Fruit fly (Drosophila melanogaster) whole organism, embryonic: Measurements from ENCODE around the gene opa.

Experiments
- Awh ChIP-seq: fragments of 200-800 bp; sonication (Bioruptor generic); IDR thresholded peaks from 2 replicates; pipeline ENCODE4, ENCODE4 v1.3.6; 2022; ENCODE audit warnings: missing biosample characterization, missing genetic modification characterization
- CG11560 ChIP-seq: fragments of 200-800 bp; sonication (Bioruptor generic); IDR thresholded peaks from 3 replicates; pipeline ENCODE4 v1.3.6; 2022; ENCODE audit warnings: missing biosample characterization, missing genetic modification characterization
- CG1233 ChIP-seq: fragments of 200-800 bp; sonication (Bioruptor generic); optimal IDR thresholded peaks from 4 replicates; lab custom pipeline; 2018; ENCODE audit warnings: missing biosample characterization, mild to moderate bottlenecking, missing genetic modification characterization
- CG14710 ChIP-seq: fragments of 200-800 bp; sonication (Bioruptor generic); optimal IDR thresholded peaks from 3 replicates; lab custom pipeline; 2019; ENCODE audit warnings: missing biosample characterization, mild to moderate bottlenecking, missing genetic modification characterization, moderate library complexity
- CG17568 ChIP-seq: fragments of 200-800 bp; sonication (Bioruptor generic); optimal IDR thresholded peaks from 2 replicates; lab custom pipeline; 2018; ENCODE audit warnings: missing biosample characterization, mild to moderate bottlenecking, missing genetic modification characterization, moderate library complexity
- CG2889 ChIP-seq: fragments of 200-800 bp; sonication (Bioruptor generic); IDR thresholded peaks from 3 replicates; pipeline ENCODE4 v1.3.6; 2022; ENCODE audit warnings: missing biosample characterization, missing genetic modification characterization
- CG33557 ChIP-seq: fragments of 200-800 bp; sonication (Bioruptor generic); optimal IDR thresholded peaks from 2 replicates; lab custom pipeline; 2019; ENCODE audit warnings: missing biosample characterization, mild to moderate bottlenecking, missing genetic modification characterization, moderate library complexity
- CG4730 ChIP-seq: fragments of 200-800 bp; sonication (Bioruptor generic); IDR thresholded peaks from 2 replicates; pipeline ENCODE4 v1.3.6; 2022; ENCODE audit warnings: missing biosample characterization, missing genetic modification characterization
- CG8924 ChIP-seq: fragments of 200-800 bp; optimal IDR thresholded peaks from 3 replicates; lab custom pipeline; 2019; ENCODE audit warnings: missing biosample characterization, mild to moderate bottlenecking, missing genetic modification characterization, moderate library complexity
- D19A ChIP-seq: fragments of 200-800 bp; optimal IDR thresholded peaks from 3 replicates; lab custom pipeline; 2019; ENCODE audit warnings: missing biosample characterization, mild to moderate bottlenecking, missing genetic modification characterization, moderate library complexity
- Dfd ChIP-seq, 2 experiments: fragments of >200 bp; optimal IDR thresholded peaks; 2 replicates each; lab custom pipeline; 2017; ENCODE audit warnings: missing biosample characterization in 2 of 2, missing genetic modification characterization in 2 of 2
- Fer1 ChIP-seq: fragments of 200-800 bp; sonication (Bioruptor generic); optimal IDR thresholded peaks from 2 replicates; lab custom pipeline; 2017; ENCODE audit warnings: missing biosample characterization, mild to moderate bottlenecking, missing genetic modification characterization
- Hr39 ChIP-seq: fragments of >200 bp; optimal IDR thresholded peaks from 2 replicates; lab custom pipeline; 2017
- Jarid2 ChIP-seq: fragments of 200-800 bp; sonication (Bioruptor generic); optimal IDR thresholded peaks from 3 replicates; lab custom pipeline; 2017; ENCODE audit warnings: mild to moderate bottlenecking, missing biosample characterization, missing genetic modification reagents, missing genetic modification characterization
- Ravus ChIP-seq: fragments of 200-800 bp; sonication (Bioruptor generic); IDR thresholded peaks from 2 replicates; pipeline ENCODE4 v1.3.6; 2022; ENCODE audit warnings: missing biosample characterization, missing genetic modification characterization
- Sox102F ChIP-seq: fragments of 200-800 bp; sonication (Bioruptor generic); optimal IDR thresholded peaks from 2 replicates; lab custom pipeline; 2018; ENCODE audit warnings: missing biosample characterization, mild to moderate bottlenecking, missing genetic modification characterization, moderate library complexity
- Spps ChIP-seq: fragments of 200-800 bp; sonication (Bioruptor generic); optimal IDR thresholded peaks from 2 replicates; lab custom pipeline; 2018; ENCODE audit warnings: missing biosample characterization, mild to moderate bottlenecking, missing genetic modification characterization
- YL-1 ChIP-seq: fragments of 200-800 bp; sonication (Bioruptor generic); optimal IDR thresholded peaks from 3 replicates; lab custom pipeline; 2017; ENCODE audit warnings: missing biosample characterization, mild to moderate bottlenecking, missing genetic modification characterization
- bsh ChIP-seq, 2 experiments: fragments of 200-800 bp; sonication (Bioruptor generic); optimal IDR thresholded peaks; 2 replicates each; lab custom pipeline; 2017 to 2018; ENCODE audit warnings: mild to moderate bottlenecking in 2 of 2, missing biosample characterization in 2 of 2, missing genetic modification characterization in 2 of 2, moderate library complexity in 1 of 2
- btn ChIP-seq: fragments of 200-800 bp; sonication (Bioruptor generic); optimal IDR thresholded peaks from 2 replicates; lab custom pipeline; 2016; ENCODE audit warnings: missing biosample characterization, missing genetic modification characterization
- chif ChIP-seq, 2 experiments: fragments of 200-800 bp; sonication (Bioruptor generic); optimal IDR thresholded peaks; 3 replicates each; lab custom pipeline; 2016; ENCODE audit warnings: missing biosample characterization in 2 of 2, missing genetic modification characterization in 2 of 2
- corto ChIP-seq: fragments of 200-800 bp; sonication (Bioruptor generic); optimal IDR thresholded peaks from 2 replicates; lab custom pipeline; 2016; ENCODE audit warnings: missing biosample characterization, mild to moderate bottlenecking, missing genetic modification characterization, moderate library complexity
- fd96Cb ChIP-seq: fragments of 200-800 bp; sonication (Bioruptor generic); optimal IDR thresholded peaks from 2 replicates; lab custom pipeline; 2018; ENCODE audit warnings: missing biosample characterization, mild to moderate bottlenecking, missing genetic modification characterization, moderate library complexity
- hb ChIP-seq: fragments of 200-800 bp; sonication (Bioruptor generic); IDR thresholded peaks from 3 replicates; pipeline ENCODE4 v1.3.6; 2022; ENCODE audit warnings: missing biosample characterization, missing genetic modification characterization; ENCODE audit not compliant: partially characterized antibody
- hth ChIP-seq: fragments of >200 bp; optimal IDR thresholded peaks from 2 replicates; lab custom pipeline; 2017; ENCODE audit warnings: inconsistent platforms
- lbe ChIP-seq: fragments of 200-800 bp; sonication (Bioruptor generic); optimal IDR thresholded peaks from 2 replicates; lab custom pipeline; 2016; ENCODE audit warnings: missing biosample characterization, mild to moderate bottlenecking, missing genetic modification characterization
- nom ChIP-seq: fragments of 200-800 bp; sonication (Bioruptor generic); optimal IDR thresholded peaks from 2 replicates; lab custom pipeline; 2017; ENCODE audit warnings: missing biosample characterization, missing genetic modification characterization, mild to moderate bottlenecking, moderate library complexity, missing genetic modification reagents
- oc ChIP-seq: fragments of 200-800 bp; sonication (Bioruptor generic); optimal IDR thresholded peaks from 2 replicates; lab custom pipeline; 2018; ENCODE audit warnings: missing biosample characterization, mild to moderate bottlenecking, missing genetic modification characterization, moderate library complexity
- ro ChIP-seq: fragments of 200-800 bp; sonication (Bioruptor generic); IDR thresholded peaks from 2 replicates; pipeline ENCODE4 v1.3.6; 2022; ENCODE audit warnings: missing biosample characterization, missing genetic modification characterization
- sc ChIP-seq, 3 experiments: fragments of >200 bp in 2 of 3; fragments of 200-800 bp in 1 of 3; sonication (Bioruptor generic) in 1 of 3; optimal IDR thresholded peaks; 2 replicates in 2 of 3; 3 replicates in 1 of 3; lab custom pipeline; 2017; ENCODE audit warnings: mild to moderate bottlenecking in 1 of 3, missing biosample characterization in 1 of 3, missing genetic modification characterization in 1 of 3, missing genetic modification reagents in 1 of 3
- sr ChIP-seq: fragments of 200-800 bp; sonication (Bioruptor generic); IDR thresholded peaks from 3 replicates; pipeline ENCODE4 v1.3.6; 2022; ENCODE audit warnings: missing biosample characterization, missing genetic modification characterization
- tin ChIP-seq: fragments of 200-800 bp; sonication (Bioruptor generic); optimal IDR thresholded peaks from 3 replicates; lab custom pipeline; 2016; ENCODE audit warnings: missing biosample characterization, missing genetic modification characterization
- wek ChIP-seq: fragments of 200-800 bp; sonication (Bioruptor generic); optimal IDR thresholded peaks from 3 replicates; lab custom pipeline; 2018; ENCODE audit warnings: missing biosample characterization, mild to moderate bottlenecking, missing genetic modification characterization, moderate library complexity
- z ChIP-seq: fragments of 200-800 bp; sonication (Bioruptor generic); IDR thresholded peaks from 3 replicates; pipeline ENCODE4 v1.3.6; 2022; ENCODE audit warnings: missing biosample characterization, missing genetic modification characterization
- zfh1 ChIP-seq: fragments of 200-800 bp; sonication (Bioruptor generic); IDR thresholded peaks from 3 replicates; pipeline ENCODE4 v1.3.6; 2022; ENCODE audit warnings: missing biosample characterization, missing genetic modification characterization

The opa gene

DNA sequence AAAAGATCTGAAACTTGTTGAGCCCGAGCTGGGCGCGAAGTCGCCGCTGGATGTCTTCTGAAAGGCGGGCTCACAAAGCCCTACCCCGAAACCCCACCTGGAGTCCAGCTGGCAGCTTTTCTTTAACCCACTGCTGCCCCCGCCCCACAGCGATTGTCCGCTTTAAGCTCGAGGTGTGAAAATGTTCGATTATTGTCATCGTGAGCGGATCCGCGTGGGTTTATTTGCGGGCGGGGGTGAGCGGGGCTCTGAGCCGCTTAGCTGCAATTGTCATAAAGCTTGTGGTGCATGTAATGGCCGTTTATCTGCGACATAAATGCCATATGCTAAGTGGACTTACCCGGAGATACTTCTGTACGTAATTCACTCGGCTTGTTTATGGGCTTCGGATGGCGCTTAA, 14.3 kb downstream of the opa start:
- peak; percentile 98 for TF ChIP-seq oc
- no peak for TF ChIP-seq wek (GFP tag; lab: Kevin White, UChicago)
- peak; percentile 35; the same call in 1 of the 3 replicates for TF ChIP-seq sr (GFP tag; lab: Robert Waterston, UW)
- no peak for TF ChIP-seq CG2889
- 0 out of 3 replicates have a peak, but pooled peaks have one; percentile 35 for TF ChIP-seq hb (GFP tag; lab: Robert Waterston, UW)
- 0 out of 2 replicates have a peak, but pooled peaks have one; percentile 34 for TF ChIP-seq Awh (GFP tag; lab: Robert Waterston, UW)

DNA sequence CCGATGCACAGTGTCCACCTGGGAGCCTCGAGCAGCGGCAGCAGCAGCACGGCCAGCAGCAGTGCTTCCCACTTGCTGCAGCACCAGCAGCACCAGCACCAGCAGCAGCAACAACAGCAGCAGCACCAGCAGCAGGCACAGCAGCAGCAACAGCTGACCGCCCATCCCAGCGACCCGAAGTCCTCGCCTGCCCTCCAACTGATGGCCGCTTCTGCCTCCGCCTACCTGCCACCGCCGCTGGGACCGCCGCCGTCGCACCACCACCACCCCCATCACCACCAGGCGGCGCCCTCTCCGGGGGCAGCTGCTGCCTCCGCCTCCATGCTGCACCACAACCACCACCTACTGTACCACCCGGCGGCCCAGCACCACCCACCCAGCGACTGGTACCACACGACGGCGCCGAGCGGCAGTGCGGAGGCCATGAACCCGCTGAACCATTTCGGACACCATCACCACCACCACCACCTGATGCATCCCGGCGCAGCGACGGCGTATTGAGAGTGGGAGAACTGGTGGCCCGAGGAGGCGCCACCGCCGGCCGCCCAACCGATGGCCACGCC, 16.1 kb downstream of the opa start:
- TF ChIP-seq chif (GFP tag; optimal IDR thresholded peaks at IDR 0.05; lab: Kevin White, UChicago), result no peak
- TF ChIP-seq CG4730, result 0 out of 2 replicates have a peak, but pooled peaks have one; percentile 12
- no peak for TF ChIP-seq CG8924 (tag; lab: Kevin White, UChicago)
- TF ChIP-seq sc (optimal IDR thresholded peaks at IDR 0.05; lab: Kevin White, UChicago), result no peak
- TF ChIP-seq sc (GFP tag; optimal IDR thresholded peaks at IDR 0.05; lab: Kevin White, UChicago), result no peak
- no peak for TF ChIP-seq CG33557 (GFP tag; lab: Kevin White, UChicago)
- TF ChIP-seq YL-1 (GFP tag; lab: Kevin White, UChicago), result no peak
- TF ChIP-seq CG1233 (GFP tag; lab: Kevin White, UChicago), result no peak
- peak; percentile 71 for TF ChIP-seq Hr39 (lab: Kevin White, UChicago)
- 0 out of 3 replicates have a peak, but pooled peaks have one; percentile 12 for TF ChIP-seq CG11560 (tag; lab: Robert Waterston, UW)
- no peak for TF ChIP-seq ro (GFP tag; lab: Robert Waterston, UW)
- TF ChIP-seq Jarid2 (GFP tag; lab: Kevin White, UChicago), result no peak
- TF ChIP-seq btn (GFP tag; lab: Kevin White, UChicago), result no peak
- peak in 1 of 2 experiments; percentile 30 for TF ChIP-seq Dfd (GFP tag; optimal IDR thresholded peaks at IDR 0.05; lab: Kevin White, UChicago)
- TF ChIP-seq Sox102F (GFP tag; lab: Kevin White, UChicago), result no peak

DNA sequence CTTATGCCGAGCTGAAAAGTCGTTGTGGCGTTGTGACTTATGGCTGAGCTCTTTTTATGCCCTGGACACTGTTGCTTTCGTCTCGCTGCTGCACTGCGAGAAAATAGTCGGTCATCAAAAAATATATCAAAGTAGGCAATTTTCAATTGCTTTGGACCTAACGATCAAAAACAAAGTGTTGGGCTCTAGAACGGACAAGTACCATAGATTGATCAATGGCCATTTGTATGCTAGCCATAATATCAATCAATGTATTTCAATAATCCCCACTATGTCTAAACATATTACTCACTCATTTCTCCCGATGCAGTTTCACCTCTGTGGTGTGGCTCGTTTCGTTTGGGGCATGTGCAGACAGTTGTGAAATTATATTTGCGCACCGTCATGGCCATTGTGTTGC, 21.1 kb downstream of the opa start:
- TF ChIP-seq Ravus (GFP tag; lab: Robert Waterston, UW) (no peak), D19A (tag; lab: Kevin White, UChicago) (no peak), bsh (GFP tag; optimal IDR thresholded peaks at IDR 0.05; lab: Kevin White, UChicago) (peak in 1 of 2 experiments; percentile 12), Spps (tag; lab: Kevin White, UChicago) (no peak), CG14710 (no peak), Fer1 (GFP tag; lab: Kevin White, UChicago) (no peak), tin (GFP tag; lab: Kevin White, UChicago) (no peak), lbe (GFP tag; lab: Kevin White, UChicago) (peak; percentile 36), corto (peak; percentile 12), zfh1 (GFP tag; lab: Robert Waterston, UW) (no peak), nom (GFP tag; lab: Kevin White, UChicago) (peak; percentile 6), CG17568 (GFP tag; lab: Kevin White, UChicago) (no peak)

DNA sequence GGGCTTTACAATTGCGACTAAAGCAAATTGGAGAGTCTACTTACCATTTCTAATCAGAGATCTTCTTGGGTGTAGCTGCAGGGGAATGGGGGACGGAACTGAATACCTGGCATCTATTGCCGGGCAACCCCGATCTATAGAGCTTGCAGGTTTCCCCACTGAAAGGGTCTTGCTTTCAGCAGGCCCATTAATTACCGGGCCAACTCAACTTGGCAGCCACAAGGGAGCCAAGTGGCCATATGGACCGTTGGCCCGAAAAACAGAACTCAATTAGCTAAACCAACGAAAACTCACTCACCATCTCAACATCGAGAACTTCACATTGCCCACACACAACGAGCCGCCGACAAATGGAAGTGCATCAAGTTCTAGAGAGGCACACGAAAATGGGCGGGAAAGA, 25.8 kb downstream of the opa start, which contains the start of gene laf:
laf (minus strand) TSS at position 101 of the 400 bp plus-strand sequence.
- no peak for TF ChIP-seq fd96Cb (tag; lab: Kevin White, UChicago)
- TF ChIP-seq hth (lab: Kevin White, UChicago), result peak; percentile 6
- TF ChIP-seq z (GFP tag; lab: Robert Waterston, UW), result 0 out of 3 replicates have a peak, but pooled peaks have one; percentile 11
- TF ChIP-seq, all 482 proteins: peak for 2
